Worm (Caenorhabditis elegans) whole organism, L1 larva: ENCODE data around the gene zak-1.

Experiments used
- C16A3.4 ChIP-seq: fragments of 150-350 bp; optimal IDR thresholded peaks from 2 replicates; lab custom pipeline; 2014; ENCODE audit warnings: missing biosample characterization, missing genetic modification characterization
- aha-1 ChIP-seq: fragments of 150-350 bp; optimal IDR thresholded peaks from 2 replicates; lab custom pipeline; 2014; ENCODE audit warnings: missing biosample characterization, missing genetic modification characterization
- aly-2 ChIP-seq: fragments of 150-350 bp; optimal IDR thresholded peaks from 2 replicates; lab custom pipeline; 2014; ENCODE audit warnings: missing biosample characterization, missing genetic modification characterization
- ama-1 ChIP-seq: fragments of 150-350 bp; optimal IDR thresholded peaks from 2 replicates; lab custom pipeline; 2014
- ceh-63 ChIP-seq: fragments of 200-800 bp; sonication (Bioruptor generic); optimal IDR thresholded peaks from 2 replicates; lab custom pipeline; 2018; ENCODE audit warnings: mild to moderate bottlenecking, missing genetic modification characterization, missing compliant biosample characterization
- ceh-8 ChIP-seq: fragments of 200-800 bp; sonication (Bioruptor generic); optimal IDR thresholded peaks from 2 replicates; lab custom pipeline; 2018; ENCODE audit warnings: mild to moderate bottlenecking, missing genetic modification characterization, moderate library complexity, missing compliant biosample characterization
- ceh-82 ChIP-seq, 3 experiments: fragments of 150-350 bp in 1 of 3; sonication (generic microtip) in 2 of 3; optimal IDR thresholded peaks; 2 replicates each; lab custom pipeline; 2014 to 2017; ENCODE audit warnings: missing biosample characterization in 3 of 3, missing genetic modification characterization in 3 of 3
- ceh-90 ChIP-seq: sonication (generic microtip); optimal IDR thresholded peaks from 2 replicates; lab custom pipeline; 2016; ENCODE audit warnings: missing genetic modification characterization, missing compliant biosample characterization
- dpl-1 ChIP-seq, 3 experiments: fragments of 150-350 bp in 2 of 3; sonication (generic microtip) in 1 of 3; optimal IDR thresholded peaks; 2 replicates each; lab custom pipeline; 2014 to 2017; ENCODE audit warnings: missing biosample characterization in 3 of 3, missing genetic modification characterization in 3 of 3, missing genetic modification reagents in 3 of 3
- dsc-1 ChIP-seq: sonication (generic microtip); optimal IDR thresholded peaks from 2 replicates; lab custom pipeline; 2016; ENCODE audit warnings: mild to moderate bottlenecking, missing genetic modification characterization, missing compliant biosample characterization
- efl-1 ChIP-seq, 4 experiments: fragments of 150-350 bp; optimal IDR thresholded peaks in 3 of 4; peaks in 1 of 4; 1 replicate in 1 of 4; 2 replicates in 3 of 4; lab custom pipeline; 2014; ENCODE audit warnings: missing biosample characterization in 2 of 4, missing genetic modification characterization in 2 of 4, missing genetic modification reagents in 2 of 4
- elt-2 ChIP-seq: sonication (generic microtip); optimal IDR thresholded peaks from 2 replicates; lab custom pipeline; 2016; ENCODE audit warnings: missing genetic modification characterization, mild to moderate bottlenecking, inconsistent platforms, missing compliant biosample characterization, missing genetic modification reagents
- elt-3 ChIP-seq, 6 experiments: fragments of 150-350 bp in 1 of 6; sonication (generic microtip); optimal IDR thresholded peaks; 2 replicates each; lab custom pipeline; 2017 to 2018; ENCODE audit warnings: missing biosample characterization in 6 of 6, missing genetic modification characterization in 6 of 6, inconsistent platforms in 1 of 6
- fkh-10 ChIP-seq: sonication (generic microtip); optimal IDR thresholded peaks from 2 replicates; lab custom pipeline; 2017; ENCODE audit warnings: missing biosample characterization, missing genetic modification reagents, missing genetic modification characterization
- fkh-8 ChIP-seq: sonication (generic microtip); optimal IDR thresholded peaks from 2 replicates; lab custom pipeline; 2016; ENCODE audit warnings: mild to moderate bottlenecking, missing genetic modification characterization, missing compliant biosample characterization
- fos-1 ChIP-seq: fragments of 150-350 bp; optimal IDR thresholded peaks from 2 replicates; lab custom pipeline; 2014; ENCODE audit warnings: missing biosample characterization, missing genetic modification characterization
- irx-1 ChIP-seq: sonication (generic microtip); optimal IDR thresholded peaks from 2 replicates; lab custom pipeline; 2016; ENCODE audit warnings: missing genetic modification characterization, missing compliant biosample characterization
- isw-1 ChIP-seq: fragments of 200-800 bp; sonication (Bioruptor generic); IDR thresholded peaks from 2 replicates; pipeline ENCODE4 v1.3.6; 2022; ENCODE audit warnings: missing genetic modification characterization, missing compliant biosample characterization
- jun-1 ChIP-seq: fragments of 150-350 bp; optimal IDR thresholded peaks from 2 replicates; lab custom pipeline; 2014; ENCODE audit warnings: missing biosample characterization, missing genetic modification reagents, missing genetic modification characterization
- lin-35 ChIP-seq, 2 experiments: fragments of 150-350 bp; optimal IDR thresholded peaks; 2 replicates each; lab custom pipeline; 2014; ENCODE audit warnings: missing biosample characterization in 2 of 2, missing genetic modification characterization in 2 of 2, missing genetic modification reagents in 2 of 2
- lin-39 ChIP-seq: fragments of 150-350 bp; optimal IDR thresholded peaks from 2 replicates; lab custom pipeline; 2014; ENCODE audit warnings: missing biosample characterization, missing genetic modification reagents, missing genetic modification characterization
- lsy-2 ChIP-seq, 2 experiments: fragments of 150-350 bp; optimal IDR thresholded peaks; 2 replicates each; lab custom pipeline; 2014; ENCODE audit warnings: missing biosample characterization in 2 of 2, missing genetic modification characterization in 2 of 2
- mep-1 ChIP-seq: fragments of 150-350 bp; optimal IDR thresholded peaks from 2 replicates; lab custom pipeline; 2014; ENCODE audit warnings: missing biosample characterization, missing genetic modification characterization
- nhr-11 ChIP-seq: fragments of 150-350 bp; optimal IDR thresholded peaks from 2 replicates; lab custom pipeline; 2014; ENCODE audit warnings: missing biosample characterization, missing genetic modification characterization
- nhr-19 ChIP-seq: fragments of 200-800 bp; sonication (Bioruptor generic); conservative IDR thresholded peaks from 2 replicates; pipeline ENCODE4 v1.3.6; 2022; ENCODE audit warnings: missing genetic modification characterization, missing compliant biosample characterization
- nhr-20 ChIP-seq: sonication (generic microtip); optimal IDR thresholded peaks from 2 replicates; lab custom pipeline; 2016; ENCODE audit warnings: mild to moderate bottlenecking, missing genetic modification characterization, missing compliant biosample characterization
- nhr-47 ChIP-seq: sonication (generic microtip); optimal IDR thresholded peaks from 2 replicates; lab custom pipeline; 2016; ENCODE audit warnings: mild to moderate bottlenecking, missing genetic modification characterization, moderate library complexity, missing compliant biosample characterization
- nhr-71 ChIP-seq: sonication (generic microtip); optimal IDR thresholded peaks from 2 replicates; lab custom pipeline; 2016; ENCODE audit warnings: mild to moderate bottlenecking, missing genetic modification characterization, moderate library complexity, missing compliant biosample characterization
- nhr-76 ChIP-seq: sonication (generic microtip); optimal IDR thresholded peaks from 2 replicates; lab custom pipeline; 2017; ENCODE audit warnings: missing biosample characterization, missing genetic modification characterization
- nhr-84 ChIP-seq: sonication (generic microtip); optimal IDR thresholded peaks from 2 replicates; lab custom pipeline; 2017; ENCODE audit warnings: missing biosample characterization, missing genetic modification characterization
- nhr-85 ChIP-seq: sonication (generic microtip); peaks from one replicate; lab custom pipeline; 2016; ENCODE audit warnings: missing genetic modification characterization, inconsistent platforms, missing compliant biosample characterization
- pqm-1 ChIP-seq: sonication (generic microtip); optimal IDR thresholded peaks from 3 replicates; lab custom pipeline; 2017; ENCODE audit warnings: missing biosample characterization, missing genetic modification characterization
- rnt-1 ChIP-seq: sonication (generic microtip); optimal IDR thresholded peaks from 2 replicates; lab custom pipeline; 2016; ENCODE audit warnings: mild to moderate bottlenecking, missing genetic modification characterization, moderate library complexity, missing compliant biosample characterization
- skn-1 ChIP-seq: fragments of 150-350 bp; optimal IDR thresholded peaks from 2 replicates; lab custom pipeline; 2014; ENCODE audit warnings: missing biosample characterization, missing genetic modification characterization
- snpc-4 ChIP-seq: fragments of 150-350 bp; optimal IDR thresholded peaks from 2 replicates; lab custom pipeline; 2014; ENCODE audit warnings: missing biosample characterization, missing genetic modification characterization
- snu-23 ChIP-seq: sonication (generic microtip); optimal IDR thresholded peaks from 2 replicates; lab custom pipeline; 2016; ENCODE audit warnings: missing genetic modification characterization, missing compliant biosample characterization
- sox-4 ChIP-seq: sonication (generic microtip); optimal IDR thresholded peaks from 2 replicates; lab custom pipeline; 2016; ENCODE audit warnings: missing genetic modification characterization, missing compliant biosample characterization
- sptf-1 ChIP-seq: fragments of 150-350 bp; optimal IDR thresholded peaks from 2 replicates; lab custom pipeline; 2014; ENCODE audit warnings: missing biosample characterization, missing genetic modification characterization
- sup-37 ChIP-seq: fragments of 200-800 bp; sonication (Bioruptor generic); optimal IDR thresholded peaks from 2 replicates; lab custom pipeline; 2018; ENCODE audit warnings: mild to moderate bottlenecking, missing genetic modification characterization, missing compliant biosample characterization
- swsn-7 ChIP-seq: sonication (generic microtip); optimal IDR thresholded peaks from 2 replicates; lab custom pipeline; 2016; ENCODE audit warnings: missing genetic modification characterization, missing compliant biosample characterization
- tbx-2 ChIP-seq: sonication (generic microtip); optimal IDR thresholded peaks from 2 replicates; lab custom pipeline; 2016; ENCODE audit warnings: missing genetic modification characterization, missing compliant biosample characterization
- unc-30 ChIP-seq: sonication (generic microtip); optimal IDR thresholded peaks from 2 replicates; lab custom pipeline; 2017; ENCODE audit warnings: missing biosample characterization, missing genetic modification characterization
- xbp-1 ChIP-seq: sonication (generic microtip); optimal IDR thresholded peaks from 2 replicates; lab custom pipeline; 2016; ENCODE audit warnings: missing genetic modification characterization, missing compliant biosample characterization
- ztf-4 ChIP-seq: fragments of 150-350 bp; optimal IDR thresholded peaks from 2 replicates; lab custom pipeline; 2014; ENCODE audit warnings: missing biosample characterization, missing genetic modification characterization

The zak-1 gene

DNA sequence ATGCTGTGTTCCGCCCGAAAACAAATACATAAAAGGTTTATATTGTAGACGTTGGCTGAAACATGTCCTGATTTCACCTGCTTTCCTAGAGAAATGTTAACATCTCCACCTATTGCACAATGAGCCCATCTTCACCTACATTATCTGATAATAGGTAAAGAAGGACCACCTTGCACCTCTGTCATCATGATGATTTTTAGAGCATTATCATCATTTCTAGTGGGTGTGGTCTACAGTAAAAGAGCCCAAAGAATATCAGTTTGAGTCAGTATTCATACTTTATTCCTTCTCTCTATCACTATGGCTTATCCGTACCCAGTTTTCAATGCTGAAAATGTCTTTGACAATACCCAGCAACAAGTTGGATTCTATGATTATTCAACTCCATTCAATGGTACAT is 27.6 kb upstream of the zak-1 start, which contains the start of gene med-2:
Gene med-2 (plus strand): TSS at position 301 of the 400 bp plus-strand sequence.
- TF ChIP-seq nhr-47 (tag; lab: Kevin White, UChicago) (no peak), nhr-84 (no peak), ama-1 (no peak), fos-1 (tag; lab: Kevin White, UChicago) (no peak), sptf-1 (tag; lab: Kevin White, UChicago) (no peak), swsn-7 (tag; lab: Kevin White, UChicago) (no peak), lin-35 (GFP tag; optimal IDR thresholded peaks at IDR 0.05; lab: Kevin White, UChicago) (no peak), nhr-76 (no peak), snpc-4 (tag; lab: Kevin White, UChicago) (no peak), fkh-10 (GFP tag; lab: Kevin White, UChicago) (no peak), xbp-1 (tag; lab: Kevin White, UChicago) (no peak), C16A3.4 (tag; lab: Kevin White, UChicago) (no peak), jun-1 (no peak), ceh-63 (GFP tag; lab: Kevin White, UChicago) (no peak), aha-1 (tag; lab: Kevin White, UChicago) (no peak), ceh-90 (tag; lab: Kevin White, UChicago) (no peak)

ce11 chrIII:6881745-6882144 is 25.1 kb upstream of the zak-1 start:
- TF ChIP-seq efl-1 (optimal IDR thresholded peaks at IDR 0.05; lab: Kevin White, UChicago) (no peak), efl-1 (GFP tag; optimal IDR thresholded peaks at IDR 0.05 in 1 of 2; lab: Kevin White, UChicago) (peak in 1 of 2 experiments; percentile 63), dsc-1 (tag; lab: Kevin White, UChicago) (peak; percentile 56), fkh-8 (tag; lab: Kevin White, UChicago) (peak; percentile 63), skn-1 (tag; lab: Kevin White, UChicago) (no peak), sox-4 (tag; lab: Kevin White, UChicago) (no peak), elt-2 (tag; lab: Kevin White, UChicago) (no peak), nhr-85 (tag; lab: Kevin White, UChicago) (peak; percentile 8), fos-1 (tag; lab: Kevin White, UChicago) (no peak)

- TF ChIP-seq sox-4 (tag; lab: Kevin White, UChicago) (no peak), snu-23 (GFP tag; lab: Kevin White, UChicago) (no peak), nhr-47 (tag; lab: Kevin White, UChicago) (peak; percentile 4), dpl-1 (GFP tag; optimal IDR thresholded peaks at IDR 0.05; lab: Kevin White, UChicago) (no peak), nhr-71 (tag; lab: Kevin White, UChicago) (peak; percentile 9), nhr-19 (GFP tag; lab: Robert Waterston, UW) (no peak), pqm-1 (tag; lab: Kevin White, UChicago) (no peak), lin-35 (GFP tag; optimal IDR thresholded peaks at IDR 0.05; lab: Kevin White, UChicago) (no peak), snpc-4 (tag; lab: Kevin White, UChicago) (no peak), fkh-8 (tag; lab: Kevin White, UChicago) (peak; percentile 49), elt-3 (tag; optimal IDR thresholded peaks at IDR 0.05; lab: Kevin White, UChicago) (no peak), mep-1 (tag; lab: Kevin White, UChicago) (no peak), dsc-1 (tag; lab: Kevin White, UChicago) (peak; percentile 2), ceh-8 (GFP tag; lab: Kevin White, UChicago) (peak; percentile 3), isw-1 (GFP tag; lab: Robert Waterston, UW) (no peak), unc-30 (tag; lab: Kevin White, UChicago) (no peak)
These were observed 24.2 kb upstream of the zak-1 start, which contains the start of gene K04C2.7 for ce11 chrIII:6880797-6881196. K04C2.7 (plus strand) TSS chrIII:6881097.

ce11 chrIII:6873724-6874123 is 17.1 kb upstream of the zak-1 start:
- TF ChIP-seq dsc-1 (tag; lab: Kevin White, UChicago) = peak; percentile 5
- peak; percentile 32 for TF ChIP-seq fkh-8 (tag; lab: Kevin White, UChicago)
- TF ChIP-seq lsy-2 (tag; optimal IDR thresholded peaks at IDR 0.05; lab: Kevin White, UChicago) = peak; percentile 34 to 59
- peak; percentile 77 for TF ChIP-seq nhr-71 (tag; lab: Kevin White, UChicago)
- TF ChIP-seq fos-1 (tag; lab: Kevin White, UChicago) = no peak
- TF ChIP-seq lin-39 = no peak
- TF ChIP-seq ztf-4 (tag; lab: Kevin White, UChicago) = peak; percentile 42
- TF ChIP-seq pqm-1 (tag; lab: Kevin White, UChicago) = no peak
- TF ChIP-seq ceh-82 (tag; optimal IDR thresholded peaks at IDR 0.05; lab: Kevin White, UChicago) = peak in 1 of 3 experiments; percentile 16
- no peak for TF ChIP-seq irx-1 (tag; lab: Kevin White, UChicago)
- TF ChIP-seq rnt-1 (tag; lab: Kevin White, UChicago) = peak; percentile 75
- TF ChIP-seq snu-23 (GFP tag; lab: Kevin White, UChicago) = peak; percentile 60
- TF ChIP-seq nhr-20 (tag; lab: Kevin White, UChicago) = peak; percentile 36
- peak; percentile 50 for TF ChIP-seq nhr-11 (tag; lab: Kevin White, UChicago)
- peak; percentile 6 for TF ChIP-seq swsn-7 (tag; lab: Kevin White, UChicago)
- TF ChIP-seq ama-1 = peak; percentile 55
- TF ChIP-seq tbx-2 = peak; percentile 4
- TF ChIP-seq nhr-19 (GFP tag; lab: Robert Waterston, UW) = no peak; the same call in 1 of the 2 replicates
- TF ChIP-seq aly-2 (tag; lab: Kevin White, UChicago) = no peak
- no peak for TF ChIP-seq sup-37 (GFP tag; lab: Kevin White, UChicago)
- TF ChIP-seq ceh-90 (tag; lab: Kevin White, UChicago) = no peak
- TF ChIP-seq efl-1 (optimal IDR thresholded peaks at IDR 0.05; lab: Kevin White, UChicago) = peak in 1 of 2 experiments; percentile 31
- peak in 1 of 2 experiments; percentile 91 for TF ChIP-seq efl-1 (GFP tag; optimal IDR thresholded peaks at IDR 0.05 in 1 of 2; lab: Kevin White, UChicago)
